Fruit fly (Drosophila melanogaster) whole organism, adult: ENCODE measurements around the gene CG2991.

Experiments
- CG12768 ChIP-seq: fragments of 200-800 bp; sonication (Bioruptor generic); optimal IDR thresholded peaks from 2 replicates; lab custom pipeline; 2017; ENCODE audit warnings: missing biosample characterization, missing genetic modification characterization, mild to moderate bottlenecking, moderate library complexity, missing genetic modification reagents
- CG1620 ChIP-seq: fragments of 200-800 bp; sonication (Bioruptor generic); optimal IDR thresholded peaks from 2 replicates; lab custom pipeline; 2016; ENCODE audit warnings: missing biosample characterization, missing genetic modification characterization
- CG7045 ChIP-seq: fragments of 200-800 bp; sonication (Bioruptor generic); optimal IDR thresholded peaks from 2 replicates; lab custom pipeline; 2017; ENCODE audit warnings: missing biosample characterization, mild to moderate bottlenecking, missing genetic modification characterization
- Clk ChIP-seq: fragments of 200-800 bp; sonication (Bioruptor generic); optimal IDR thresholded peaks from 2 replicates; lab custom pipeline; 2017; ENCODE audit warnings: missing biosample characterization, missing genetic modification characterization
- Crg-1 ChIP-seq: fragments of 200-800 bp; sonication (Bioruptor generic); optimal IDR thresholded peaks from 2 replicates; lab custom pipeline; 2016; ENCODE audit warnings: missing biosample characterization, missing genetic modification characterization
- bab1 ChIP-seq: fragments of 200-800 bp; sonication (Bioruptor generic); optimal IDR thresholded peaks from 3 replicates; lab custom pipeline; 2019; ENCODE audit warnings: missing biosample characterization, mild to moderate bottlenecking, missing genetic modification characterization, moderate library complexity
- cnc ChIP-seq, 2 experiments: fragments of >200 bp; optimal IDR thresholded peaks; 2 replicates each; lab custom pipeline; 2017
- kay ChIP-seq: fragments of 200-800 bp; sonication (Bioruptor generic); peaks from one replicate; lab custom pipeline; 2016; ENCODE audit warnings: missing biosample characterization, missing genetic modification characterization, borderline replicate concordance
- pad ChIP-seq: fragments of 200-800 bp; sonication (Bioruptor generic); optimal IDR thresholded peaks from 3 replicates; lab custom pipeline; 2017; ENCODE audit warnings: missing biosample characterization, missing genetic modification characterization, mild to moderate bottlenecking, moderate library complexity, missing genetic modification reagents

DNA sequence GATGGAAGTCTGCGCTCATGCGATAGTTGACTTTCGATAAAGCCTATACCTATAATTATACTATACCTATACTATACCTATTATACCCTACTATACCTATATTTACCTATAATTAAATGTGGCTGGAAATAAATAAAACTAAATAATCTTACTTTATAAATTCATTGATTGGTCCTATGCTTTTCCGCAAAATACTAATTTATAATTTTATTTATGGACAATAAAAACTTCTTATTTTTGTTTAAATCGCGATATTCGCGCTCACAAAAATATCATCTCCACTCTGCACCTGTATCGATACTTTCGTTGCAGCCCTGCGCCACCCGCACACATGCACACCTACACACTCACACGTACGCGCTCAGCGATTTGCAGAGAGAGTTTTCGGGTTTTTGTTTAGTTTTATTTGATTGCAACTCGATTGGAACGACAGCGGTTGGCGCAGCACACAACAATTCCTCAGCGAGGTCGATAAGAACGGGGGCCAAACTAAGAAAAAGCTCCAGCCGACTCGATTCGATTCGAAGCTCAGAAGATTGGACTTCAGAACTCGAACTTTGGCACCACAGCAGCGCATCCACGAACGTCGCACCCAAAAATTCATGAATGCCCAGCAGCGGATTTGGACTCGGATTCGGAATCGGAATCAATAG lies 17.7 kb downstream of the CG2991 start, which contains the start of gene CG8814:
- TF ChIP-seq bab1: peak; percentile 13
- no peak for TF ChIP-seq cnc (optimal IDR thresholded peaks at IDR 0.05; lab: Kevin White, UChicago)
- TF ChIP-seq Crg-1: peak; percentile 68
- TF ChIP-seq Clk (GFP tag; lab: Kevin White, UChicago): peak; percentile 48
- peak; percentile 47 for TF ChIP-seq CG7045 (GFP tag; lab: Kevin White, UChicago)
- peak; percentile 94 for TF ChIP-seq CG12768 (GFP tag; lab: Kevin White, UChicago)
- TF ChIP-seq CG1620 (GFP tag; lab: Kevin White, UChicago): peak; percentile 73
- TF ChIP-seq pad (GFP tag; lab: Kevin White, UChicago): peak; percentile 58
- TF ChIP-seq kay (GFP tag; lab: Kevin White, UChicago): peak; percentile 95
